Worm (Caenorhabditis elegans) whole organism, L2 larva: ENCODE results near the gene tsp-12.

Experiments
- elt-3 ChIP-seq: sonication (generic microtip); optimal IDR thresholded peaks from 2 replicates; lab custom pipeline; 2017; ENCODE audit warnings: missing biosample characterization, missing genetic modification characterization
- lsy-2 ChIP-seq, 2 experiments: fragments of 150-350 bp in 1 of 2; sonication (generic microtip) in 1 of 2; optimal IDR thresholded peaks; 2 replicates each; lab custom pipeline; 2014 to 2017; ENCODE audit warnings: missing biosample characterization in 2 of 2, missing genetic modification characterization in 2 of 2
- mdl-1 ChIP-seq, 2 experiments: fragments of 150-350 bp in 1 of 2; sonication (generic microtip) in 1 of 2; optimal IDR thresholded peaks; 2 replicates each; lab custom pipeline; 2017; ENCODE audit warnings: missing biosample characterization in 2 of 2, missing genetic modification characterization in 2 of 2
- unc-62 ChIP-seq: fragments of 150-350 bp; optimal IDR thresholded peaks from 2 replicates; lab custom pipeline; 2014; ENCODE audit warnings: missing biosample characterization, missing genetic modification reagents, missing genetic modification characterization

ce11 chrIV:10176252-10176730 lies 25.9 kb upstream of the tsp-12 start, which contains the start of gene rack-1:
- TF ChIP-seq mdl-1 (tag; optimal IDR thresholded peaks at IDR 0.05; lab: Kevin White, UChicago) (no peak), unc-62 (GFP tag; lab: Kevin White, UChicago) (no peak), lsy-2 (tag; optimal IDR thresholded peaks at IDR 0.05; lab: Kevin White, UChicago) (peak; percentile 38 to 82), elt-3 (tag; lab: Kevin White, UChicago) (no peak)
